Worm (Caenorhabditis elegans) whole organism, L3 larva: ENCODE measurements around the gene mdt-26.

Experiments used
- ceh-16 ChIP-seq: sonication (generic microtip); optimal IDR thresholded peaks from 2 replicates; lab custom pipeline; 2017; ENCODE audit warnings: missing biosample characterization, missing genetic modification characterization
- egl-5 ChIP-seq: fragments of 150-350 bp; optimal IDR thresholded peaks from 2 replicates; lab custom pipeline; 2017; ENCODE audit warnings: missing biosample characterization, missing genetic modification reagents, missing genetic modification characterization, inconsistent platforms
- elt-2 ChIP-seq: sonication (generic microtip); optimal IDR thresholded peaks from 2 replicates; lab custom pipeline; 2016; ENCODE audit warnings: missing genetic modification reagents, mild to moderate bottlenecking, missing genetic modification characterization, missing compliant biosample characterization
- lin-15B ChIP-seq: fragments of 150-350 bp; optimal IDR thresholded peaks from 2 replicates; lab custom pipeline; 2014; ENCODE audit warnings: missing biosample characterization, missing genetic modification characterization
- nhr-28 ChIP-seq: fragments of 150-350 bp; optimal IDR thresholded peaks from 2 replicates; lab custom pipeline; 2014; ENCODE audit warnings: missing biosample characterization, missing genetic modification characterization

DNA sequence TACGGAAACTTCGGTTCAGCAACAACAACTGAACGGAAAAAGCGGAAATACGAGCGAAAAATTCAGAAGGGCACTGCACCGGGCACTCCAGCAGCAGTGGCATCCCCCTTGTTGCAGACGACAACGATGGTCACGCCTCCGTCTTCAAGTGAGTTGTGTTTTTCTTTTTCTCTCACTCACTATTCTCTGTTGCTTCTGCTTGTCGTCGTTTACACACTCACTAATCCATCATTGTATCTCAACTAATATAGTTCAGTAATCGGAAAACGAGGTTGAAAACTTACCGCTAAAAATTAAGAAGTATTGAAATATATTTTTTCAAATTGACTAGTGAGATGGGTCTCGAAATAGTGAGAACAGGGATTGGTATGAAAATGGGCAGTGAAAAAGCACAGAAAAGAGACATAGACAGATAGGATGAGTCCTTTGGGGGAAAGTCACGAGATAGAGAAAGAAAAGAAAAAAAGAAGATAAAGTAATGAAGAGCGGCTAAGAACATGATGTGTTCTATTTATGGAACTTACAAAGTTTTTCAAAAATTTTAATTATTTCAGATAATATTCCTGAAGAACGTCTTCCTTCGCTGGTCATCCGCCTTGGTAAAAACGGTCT is 2.3 kb downstream of the mdt-26 start:
- no peak for TF ChIP-seq elt-2 (tag; lab: Kevin White, UChicago)
- no peak for TF ChIP-seq nhr-28 (tag; lab: Kevin White, UChicago)
- TF ChIP-seq egl-5 (tag; lab: Kevin White, UChicago): no peak
- no peak for TF ChIP-seq lin-15B
- no peak for TF ChIP-seq ceh-16 (tag; lab: Kevin White, UChicago)
